Worm (Caenorhabditis elegans): Measurements from ENCODE around the gene pmk-1.

Gene pmk-1

DNA sequence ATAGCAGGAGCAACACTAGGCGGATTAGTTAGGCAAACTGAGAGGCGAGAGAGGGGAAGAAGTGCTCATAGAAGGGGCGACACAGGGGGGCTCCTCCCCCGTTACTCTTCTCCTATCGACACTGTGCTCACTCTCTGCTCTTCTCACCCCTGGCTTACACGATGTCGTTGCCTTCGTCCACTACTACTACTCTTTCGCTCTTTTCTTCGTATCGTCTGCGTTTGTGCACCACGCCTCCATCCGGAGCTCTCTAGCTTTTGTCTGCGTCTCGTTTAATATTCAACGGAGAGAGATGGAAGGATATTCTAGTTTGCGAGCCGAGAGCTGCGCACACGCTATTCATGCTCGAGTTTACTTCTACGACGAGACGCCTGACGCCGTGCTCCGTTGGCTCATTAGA lies 34.7 kb downstream of the pmk-1 start:
- TF ChIP-seq nhr-43 (tag; optimal IDR thresholded peaks at IDR 0.05; ENCODE audit: poor library complexity, severe bottlenecking) (no peak), elt-1 (tag; optimal IDR thresholded peaks at IDR 0.05) (no peak), elt-3 (tag; optimal IDR thresholded peaks at IDR 0.05) (no peak), nhr-237 (tag; optimal IDR thresholded peaks at IDR 0.05) (no peak), sea-2 (GFP tag; optimal IDR thresholded peaks at IDR 0.05) (no peak), eor-1 (tag; optimal IDR thresholded peaks at IDR 0.05) (no peak), pqm-1 (tag; optimal IDR thresholded peaks at IDR 0.05) (no peak), jun-1 (tag; optimal IDR thresholded peaks at IDR 0.05) (no peak), hmg-11 (tag; optimal IDR thresholded peaks at IDR 0.05) (peak; percentile 90), mdl-1 (tag; optimal IDR thresholded peaks at IDR 0.05) (no peak), fos-1 (tag; optimal IDR thresholded peaks at IDR 0.05) (no peak), egl-27 (tag; optimal IDR thresholded peaks at IDR 0.05) (no peak), nfya-1 (tag; optimal IDR thresholded peaks at IDR 0.05; ENCODE audit: insufficient read depth) (peak; percentile 85), aly-2 (tag; optimal IDR thresholded peaks at IDR 0.05) (no peak), nhr-11 (tag; optimal IDR thresholded peaks at IDR 0.05) (peak; percentile 28), lin-39 (tag; optimal IDR thresholded peaks at IDR 0.05) (peak; percentile 48), fkh-10 (GFP tag; optimal IDR thresholded peaks at IDR 0.05) (peak; percentile 68), mml-1 (tag; optimal IDR thresholded peaks at IDR 0.05) (no peak), ZK546.5 (tag; optimal IDR thresholded peaks at IDR 0.05) (no peak), elt-2 (tag; optimal IDR thresholded peaks at IDR 0.05) (no peak), nhr-76 (tag; optimal IDR thresholded peaks at IDR 0.05) (no peak), nhr-25 (tag; optimal IDR thresholded peaks at IDR 0.05) (no peak), ztf-4 (tag; optimal IDR thresholded peaks at IDR 0.05) (no peak), snpc-4 (tag; optimal IDR thresholded peaks at IDR 0.05) (peak; percentile 17), unc-62 (GFP tag; optimal IDR thresholded peaks at IDR 0.05) (no peak), lsy-12 (tag; optimal IDR thresholded peaks at IDR 0.05) (no peak), tbx-2 (tag; optimal IDR thresholded peaks at IDR 0.05) (peak; percentile 20), ceh-9 (tag; optimal IDR thresholded peaks at IDR 0.05) (no peak), ztf-11 (tag; optimal IDR thresholded peaks at IDR 0.05) (no peak), ceh-82 (tag; optimal IDR thresholded peaks at IDR 0.05) (no peak)

DNA sequence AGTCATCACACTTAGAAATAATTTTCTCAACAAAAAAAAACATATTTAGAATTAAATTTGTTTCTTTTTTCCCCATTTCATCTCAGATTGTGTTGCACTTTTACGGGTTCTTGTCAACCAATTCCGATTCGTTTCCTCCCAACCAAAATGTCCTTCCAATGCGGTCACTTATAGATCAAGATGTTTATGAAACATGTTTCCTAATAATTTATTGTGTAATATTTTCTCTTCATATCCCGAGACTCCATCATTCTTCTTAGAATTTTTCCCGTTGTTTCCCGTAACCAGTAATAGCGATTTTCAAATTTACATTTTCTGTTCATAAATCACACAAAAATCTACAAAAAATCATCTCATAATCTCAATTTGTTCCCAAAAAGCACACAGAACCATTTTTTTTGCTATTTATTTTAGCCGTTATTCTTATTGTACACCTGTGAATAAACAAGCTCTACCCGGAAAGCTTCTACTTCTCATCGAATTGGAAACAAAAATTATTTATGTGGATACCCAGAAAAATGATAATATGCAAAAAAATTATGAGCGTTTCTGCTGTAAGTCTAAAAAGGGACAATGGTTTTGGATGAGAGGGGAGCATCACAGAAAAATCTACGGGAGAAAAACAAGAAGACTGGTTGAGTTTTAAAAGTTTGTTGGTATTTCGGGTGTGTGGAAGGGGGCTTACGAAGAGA lies 40.0 kb downstream of the pmk-1 start:
- TF ChIP-seq nhr-28 (tag; optimal IDR thresholded peaks at IDR 0.05) = no peak
- no peak for TF ChIP-seq snpc-4 (tag; optimal IDR thresholded peaks at IDR 0.05)
- no peak for TF ChIP-seq nhr-12 (tag; optimal IDR thresholded peaks at IDR 0.05)
- no peak for TF ChIP-seq nhr-43 (tag; optimal IDR thresholded peaks at IDR 0.05; ENCODE audit: poor library complexity, severe bottlenecking)
- no peak for TF ChIP-seq nhr-237 (tag; optimal IDR thresholded peaks at IDR 0.05)
- TF ChIP-seq sea-2 (GFP tag; optimal IDR thresholded peaks at IDR 0.05) = no peak
- no peak for TF ChIP-seq fos-1 (tag; optimal IDR thresholded peaks at IDR 0.05)
- no peak for TF ChIP-seq tbx-2 (tag; optimal IDR thresholded peaks at IDR 0.05)
- no peak for TF ChIP-seq mdl-1 (tag; optimal IDR thresholded peaks at IDR 0.05)
- no peak for TF ChIP-seq egl-5 (tag; optimal IDR thresholded peaks at IDR 0.05)
- TF ChIP-seq ceh-82 (tag; optimal IDR thresholded peaks at IDR 0.05) = no peak
- no peak for TF ChIP-seq fkh-2 (tag; optimal IDR thresholded peaks at IDR 0.05)
- no peak for TF ChIP-seq pha-4 (tag; optimal IDR thresholded peaks at IDR 0.05)
- no peak for TF ChIP-seq elt-3 (tag; optimal IDR thresholded peaks at IDR 0.05)
- no peak for TF ChIP-seq jun-1 (tag; optimal IDR thresholded peaks at IDR 0.05)

DNA sequence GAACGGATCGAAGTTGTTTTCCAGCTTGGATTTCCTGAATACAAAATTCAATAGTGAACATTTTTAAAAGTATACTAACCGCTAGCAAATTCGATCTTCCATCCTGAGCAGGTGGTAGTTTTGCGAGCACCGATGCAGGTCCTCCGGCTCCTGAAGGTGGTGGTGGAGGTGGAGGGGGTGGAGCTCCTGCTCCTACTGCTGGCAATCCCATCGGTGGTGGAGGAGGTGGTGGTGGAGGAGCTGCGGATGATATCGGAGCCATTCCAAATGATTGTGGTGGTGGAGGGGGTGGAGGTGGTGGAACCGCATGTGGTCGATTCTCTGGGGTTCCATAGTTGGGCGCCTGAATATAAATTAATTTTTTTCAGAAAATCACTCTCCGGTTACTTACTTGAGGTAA lies 41.1 kb downstream of the pmk-1 start:
- no peak for TF ChIP-seq nhr-28 (tag; optimal IDR thresholded peaks at IDR 0.05)
- TF ChIP-seq lsy-12 (tag; optimal IDR thresholded peaks at IDR 0.05) = no peak

DNA sequence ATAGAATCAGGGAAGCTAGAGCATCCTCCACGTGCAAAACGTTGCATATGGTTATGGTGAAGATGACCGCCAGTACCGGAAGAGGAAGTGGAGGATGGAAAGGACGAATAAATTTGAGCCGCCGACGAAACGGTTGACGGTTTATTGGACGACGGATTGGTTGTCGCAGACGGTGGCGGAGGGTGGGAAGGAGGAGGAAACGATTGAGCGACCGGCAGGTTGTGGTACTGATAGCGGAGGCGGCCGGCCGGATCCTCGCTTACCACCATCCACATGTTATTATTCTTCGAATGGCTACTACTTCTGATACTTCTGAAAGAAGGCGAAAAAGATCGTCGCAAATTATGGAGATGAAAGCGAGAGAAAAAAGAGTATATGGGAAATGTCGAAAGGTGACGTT lies 44.3 kb downstream of the pmk-1 start:
- TF ChIP-seq eor-1 (tag; optimal IDR thresholded peaks at IDR 0.05) (no peak), nhr-76 (tag; optimal IDR thresholded peaks at IDR 0.05) (no peak), hmg-11 (tag; optimal IDR thresholded peaks at IDR 0.05) (no peak), sea-2 (GFP tag; optimal IDR thresholded peaks at IDR 0.05) (no peak), nhr-43 (tag; optimal IDR thresholded peaks at IDR 0.05; ENCODE audit: poor library complexity, severe bottlenecking) (no peak), nhr-67 (tag; optimal IDR thresholded peaks at IDR 0.05) (no peak), elt-2 (tag; optimal IDR thresholded peaks at IDR 0.05) (no peak)

Data from whole organism, L3 larva.